Worm (Caenorhabditis elegans) whole organism, L3 larva: Measurements from ENCODE around the gene VY10G11R.1.

ENCODE experiments used
- aly-2 ChIP-seq: fragments of 150-350 bp; optimal IDR thresholded peaks from 2 replicates; lab custom pipeline; 2014; ENCODE audit warnings: missing biosample characterization, missing genetic modification characterization
- ama-1 ChIP-seq: fragments of 150-350 bp; optimal IDR thresholded peaks from 2 replicates; lab custom pipeline; 2018
- lin-39 ChIP-seq: fragments of 150-350 bp; optimal IDR thresholded peaks from 2 replicates; lab custom pipeline; 2018; ENCODE audit warnings: missing biosample characterization, missing genetic modification reagents, missing genetic modification characterization
- nfya-1 ChIP-seq: sonication (generic microtip); optimal IDR thresholded peaks from 2 replicates; lab custom pipeline; 2017; ENCODE audit warnings: missing genetic modification characterization, mild to moderate bottlenecking, missing compliant biosample characterization, antibody characterized with exemption, moderate library complexity; ENCODE audit not compliant: insufficient read depth
- nhr-12 ChIP-seq: fragments of 150-350 bp; optimal IDR thresholded peaks from 2 replicates; lab custom pipeline; 2014; ENCODE audit warnings: missing biosample characterization, missing genetic modification characterization
- nhr-23 ChIP-seq: fragments of 150-350 bp; optimal IDR thresholded peaks from 2 replicates; lab custom pipeline; 2014; ENCODE audit warnings: missing biosample characterization, missing genetic modification reagents, missing genetic modification characterization
- nhr-237 ChIP-seq: fragments of 150-350 bp; optimal IDR thresholded peaks from 2 replicates; lab custom pipeline; 2014; ENCODE audit warnings: missing biosample characterization, missing genetic modification characterization
- pqm-1 ChIP-seq: fragments of 150-350 bp; optimal IDR thresholded peaks from 2 replicates; lab custom pipeline; 2017; ENCODE audit warnings: missing biosample characterization, missing genetic modification characterization, inconsistent platforms
- snpc-4 ChIP-seq: fragments of 150-350 bp; optimal IDR thresholded peaks from 2 replicates; lab custom pipeline; 2014; ENCODE audit warnings: missing biosample characterization, missing genetic modification characterization

ce11 chrIV:16498031-16498442 is 27.2 kb upstream of the VY10G11R.1 start:
- TF ChIP-seq aly-2 (tag; lab: Kevin White, UChicago): no peak
- TF ChIP-seq ama-1: no peak
- peak; percentile 64 for TF ChIP-seq lin-39 (tag; lab: Kevin White, UChicago)
- no peak for TF ChIP-seq pqm-1
- no peak for TF ChIP-seq snpc-4
- peak; percentile 75 for TF ChIP-seq nfya-1 (tag; lab: Kevin White, UChicago)
- no peak for TF ChIP-seq nhr-12 (tag; lab: Kevin White, UChicago)
- peak; percentile 79 for TF ChIP-seq nhr-23 (tag; lab: Kevin White, UChicago)
- TF ChIP-seq nhr-237 (tag; lab: Kevin White, UChicago): no peak
